Fruit fly (Drosophila melanogaster): ENCODE data around the gene Or24a.
A peak's percentile ranks its signal among the peaks of the same experiment; 100 is the strongest.

The Or24a gene

dm6 chr2L:4166034-4166433, at the start of gene Or24a:
Gene Or24a (minus strand): TSS chr2L:4166134.
- TF ChIP-seq Met (GFP tag; optimal IDR thresholded peaks at IDR 0.05) (no peak), CG11294 (GFP tag; IDR thresholded peaks at IDR 0.05) (no peak), lz (GFP tag; optimal IDR thresholded peaks at IDR 0.05) (no peak), CG9139 (GFP tag; optimal IDR thresholded peaks at IDR 0.05) (no peak), fd59A (GFP tag; optimal IDR thresholded peaks at IDR 0.05) (no peak), net (GFP tag; optimal IDR thresholded peaks at IDR 0.05) (no peak), CG10669 (GFP tag; optimal IDR thresholded peaks at IDR 0.05) (no peak)

dm6 chr2L:4211335-4211753, 45.4 kb upstream of the Or24a start:
- peak; percentile 68 for TF ChIP-seq CG8632 (GFP tag; optimal IDR thresholded peaks at IDR 0.05)
- peak; percentile 83 for TF ChIP-seq svp (GFP tag)
- no peak for TF ChIP-seq Sox14 (GFP tag; optimal IDR thresholded peaks at IDR 0.05)
- TF ChIP-seq Sox102F (GFP tag; optimal IDR thresholded peaks at IDR 0.05), result peak; percentile 53
- peak; percentile 62 for TF ChIP-seq CG34406 (GFP tag; optimal IDR thresholded peaks at IDR 0.05)
- no peak for TF ChIP-seq lz (GFP tag; optimal IDR thresholded peaks at IDR 0.05)
- TF ChIP-seq CG11902 (GFP tag; optimal IDR thresholded peaks at IDR 0.05), result peak; percentile 21
- peak; percentile 50 for TF ChIP-seq CG1621 (tag; optimal IDR thresholded peaks at IDR 0.05)
- peak; percentile 62 for TF ChIP-seq CG6792 (GFP tag; optimal IDR thresholded peaks at IDR 0.05)
- TF ChIP-seq fd85E (GFP tag; optimal IDR thresholded peaks at IDR 0.05), result no peak
- no peak for TF ChIP-seq CG4318 (GFP tag; optimal IDR thresholded peaks at IDR 0.05)
- TF ChIP-seq Ets21C (GFP tag; optimal IDR thresholded peaks at IDR 0.05), result peak; percentile 44
- peak; percentile 28 for TF ChIP-seq Blimp-1 (GFP tag; optimal IDR thresholded peaks at IDR 0.05)
- peak; percentile 42 for TF ChIP-seq CG16779 (tag; optimal IDR thresholded peaks at IDR 0.05)
- peak; percentile 47 for TF ChIP-seq CG7368 (GFP tag; optimal IDR thresholded peaks at IDR 0.05)
- peak in 1 of 2 experiments; percentile 30 for TF ChIP-seq salr (GFP tag; optimal IDR thresholded peaks at IDR 0.05)
- TF ChIP-seq CG3032 (tag; optimal IDR thresholded peaks at IDR 0.05), result peak; percentile 89
- TF ChIP-seq CG11762 (GFP tag; optimal IDR thresholded peaks at IDR 0.05; ENCODE audit: insufficient read depth), result peak; percentile 75
- no peak for TF ChIP-seq OdsH (GFP tag; optimal IDR thresholded peaks at IDR 0.05)
- no peak for TF ChIP-seq Eip93F (GFP tag; optimal IDR thresholded peaks at IDR 0.05)
- 0 out of 3 replicates have a peak, but pooled peaks have one; percentile 15 for TF ChIP-seq eg (GFP tag; IDR thresholded peaks at IDR 0.05)
- no peak for TF ChIP-seq esn (GFP tag; optimal IDR thresholded peaks at IDR 0.05)
- TF ChIP-seq spab (GFP tag; optimal IDR thresholded peaks at IDR 0.05), result peak; percentile 68
- TF ChIP-seq vri (GFP tag; optimal IDR thresholded peaks at IDR 0.05), result no peak
- no peak for TF ChIP-seq CG11294 (GFP tag; IDR thresholded peaks at IDR 0.05)
- no peak for TF ChIP-seq Lpt (GFP tag; optimal IDR thresholded peaks at IDR 0.05)
- TF ChIP-seq net (GFP tag; optimal IDR thresholded peaks at IDR 0.05), result peak; percentile 37
- no peak for TF ChIP-seq pdm3 (GFP tag; optimal IDR thresholded peaks at IDR 0.05)
- TF ChIP-seq ss (GFP tag; optimal IDR thresholded peaks at IDR 0.05), result peak; percentile 85 to 89
- TF ChIP-seq CG3919 (GFP tag; optimal IDR thresholded peaks at IDR 0.05), result peak; percentile 67
- peak; percentile 47 for TF ChIP-seq CG10631 (GFP tag; optimal IDR thresholded peaks at IDR 0.05)
- no peak for TF ChIP-seq Gug (GFP tag; IDR thresholded peaks at IDR 0.05)
- no peak for TF ChIP-seq CG15336 (GFP tag; IDR thresholded peaks at IDR 0.05)
- no peak for TF ChIP-seq dac (GFP tag; optimal IDR thresholded peaks at IDR 0.05)
- TF ChIP-seq Ets96B (tag; optimal IDR thresholded peaks at IDR 0.05), result peak; percentile 86
- no peak for TF ChIP-seq Hr39 (GFP tag; optimal IDR thresholded peaks at IDR 0.05)
- TF ChIP-seq Met (GFP tag; optimal IDR thresholded peaks at IDR 0.05), result peak; percentile 77
- TF ChIP-seq Smox (GFP tag; optimal IDR thresholded peaks at IDR 0.05), result peak; percentile 39
- TF ChIP-seq topi (GFP tag; optimal IDR thresholded peaks at IDR 0.05), result peak; percentile 64
- peak; percentile 66 for TF ChIP-seq dsx (GFP tag; optimal IDR thresholded peaks at IDR 0.05; ENCODE audit: poor library complexity, severe bottlenecking)
- peak; percentile 81 for TF ChIP-seq Eip78C (GFP tag)
- TF ChIP-seq CG6276 (GFP tag; optimal IDR thresholded peaks at IDR 0.05), result no peak
- TF ChIP-seq fkh (GFP tag; optimal IDR thresholded peaks at IDR 0.05), result no peak
- peak; percentile 15 for TF ChIP-seq Sox15 (GFP tag; optimal IDR thresholded peaks at IDR 0.05)
- TF ChIP-seq CG31627 (GFP tag; optimal IDR thresholded peaks at IDR 0.05), result peak; percentile 28
- TF ChIP-seq CG6163 (GFP tag; IDR thresholded peaks at IDR 0.05), result peak; percentile 76
- peak; percentile 77 for TF ChIP-seq Eip75B (GFP tag; optimal IDR thresholded peaks at IDR 0.05)

Measured in whole organism, prepupa.